Worm (Caenorhabditis elegans) whole organism, mixed stage, embryonic: ENCODE data around the gene K08H10.6.

Source experiments
- blmp-1 ChIP-seq: fragments of 150-350 bp; optimal IDR thresholded peaks from 2 replicates; lab custom pipeline; 2014; ENCODE audit warnings: missing biosample characterization, missing genetic modification characterization
- ceh-43 ChIP-seq: fragments of 200-800 bp; sonication (Bioruptor generic); optimal IDR thresholded peaks from 2 replicates; lab custom pipeline; 2018; ENCODE audit warnings: mild to moderate bottlenecking, missing genetic modification characterization, moderate library complexity, missing compliant biosample characterization
- ces-1 ChIP-seq: fragments of 150-350 bp; optimal IDR thresholded peaks from 2 replicates; lab custom pipeline; 2014; ENCODE audit warnings: missing biosample characterization, missing genetic modification reagents, missing genetic modification characterization
- elt-1 ChIP-seq: sonication (generic microtip); optimal IDR thresholded peaks from 2 replicates; lab custom pipeline; 2017; ENCODE audit warnings: missing genetic modification characterization, mild to moderate bottlenecking, missing compliant biosample characterization, antibody characterized with exemption, moderate library complexity, borderline replicate concordance; ENCODE audit not compliant: insufficient read depth
- flh-1 ChIP-seq: fragments of 200-800 bp; sonication (Bioruptor generic); optimal IDR thresholded peaks from 2 replicates; lab custom pipeline; 2018; ENCODE audit warnings: mild to moderate bottlenecking, missing genetic modification characterization, moderate library complexity, missing compliant biosample characterization
- lin-13 ChIP-seq: fragments of 150-350 bp; optimal IDR thresholded peaks from 2 replicates; lab custom pipeline; 2014; ENCODE audit warnings: missing biosample characterization, missing genetic modification characterization
- nhr-12 ChIP-seq: fragments of 150-350 bp; optimal IDR thresholded peaks from 2 replicates; lab custom pipeline; 2014; ENCODE audit warnings: missing biosample characterization, missing genetic modification characterization
- nhr-237 ChIP-seq: fragments of 150-350 bp; optimal IDR thresholded peaks from 2 replicates; lab custom pipeline; 2014; ENCODE audit warnings: missing biosample characterization, missing genetic modification characterization
- nhr-28 ChIP-seq: fragments of 150-350 bp; optimal IDR thresholded peaks from 2 replicates; lab custom pipeline; 2014; ENCODE audit warnings: missing biosample characterization, missing genetic modification characterization
- nhr-76 ChIP-seq: sonication (generic microtip); optimal IDR thresholded peaks from 2 replicates; lab custom pipeline; 2017; ENCODE audit warnings: missing biosample characterization, missing genetic modification characterization
- pha-4 ChIP-seq: fragments of 150-350 bp; optimal IDR thresholded peaks from 2 replicates; lab custom pipeline; 2018; ENCODE audit warnings: missing biosample characterization, missing genetic modification reagents, missing genetic modification characterization
- sptf-1 ChIP-seq: sonication (generic microtip); optimal IDR thresholded peaks from 2 replicates; lab custom pipeline; 2017; ENCODE audit warnings: mild to moderate bottlenecking, missing genetic modification characterization, moderate library complexity, missing compliant biosample characterization

ce11 chrV:9995791-9996190 is at the start of gene K08H10.6:
- no peak for TF ChIP-seq ceh-43 (GFP tag; lab: Kevin White, UChicago)
- TF ChIP-seq pha-4 (tag; lab: Kevin White, UChicago), result no peak
- no peak for TF ChIP-seq ces-1 (GFP tag; lab: Kevin White, UChicago)
- TF ChIP-seq elt-1 (tag; lab: Kevin White, UChicago), result no peak
- no peak for TF ChIP-seq nhr-237 (tag; lab: Kevin White, UChicago)
- TF ChIP-seq nhr-12 (tag; lab: Kevin White, UChicago), result no peak
- no peak for TF ChIP-seq nhr-76 (tag; lab: Kevin White, UChicago)
- TF ChIP-seq sptf-1, result no peak
- no peak for TF ChIP-seq nhr-28 (tag; lab: Kevin White, UChicago)
- TF ChIP-seq lin-13 (tag; lab: Kevin White, UChicago), result no peak
- no peak for TF ChIP-seq flh-1 (GFP tag; lab: Kevin White, UChicago)
- no peak for TF ChIP-seq blmp-1 (tag; lab: Kevin White, UChicago)
